Fruit fly (Drosophila melanogaster) whole organism, wandering third instar larva: ENCODE data around the gene CG14221.

Source experiments
- CrebA ChIP-seq: fragments of 200-800 bp; sonication (Bioruptor generic); optimal IDR thresholded peaks from 2 replicates; lab custom pipeline; 2016; ENCODE audit warnings: missing biosample characterization, mild to moderate bottlenecking, missing genetic modification characterization, borderline replicate concordance
- Dfd ChIP-seq: fragments of >200 bp; optimal IDR thresholded peaks from 2 replicates; lab custom pipeline; 2017; ENCODE audit warnings: missing biosample characterization, missing genetic modification characterization
- Hnf4 ChIP-seq: fragments of 200-800 bp; sonication (Bioruptor generic); optimal IDR thresholded peaks from 2 replicates; lab custom pipeline; 2016; ENCODE audit warnings: missing biosample characterization, mild to moderate bottlenecking, missing genetic modification characterization
- Hr83 ChIP-seq: fragments of 200-300 bp; sonication (Bioruptor generic); optimal IDR thresholded peaks from 2 replicates; lab custom pipeline; 2016; ENCODE audit warnings: missing biosample characterization, mild to moderate bottlenecking, missing genetic modification characterization, moderate library complexity; ENCODE audit not compliant: poor library complexity, severe bottlenecking
- Jra ChIP-seq: sonication (Bioruptor generic); optimal IDR thresholded peaks from 2 replicates; lab custom pipeline; 2016; ENCODE audit warnings: missing biosample characterization, missing genetic modification characterization
- Myc ChIP-seq: fragments of >200 bp; optimal IDR thresholded peaks from 2 replicates; lab custom pipeline; 2017
- Vsx2 ChIP-seq: fragments of 200-300, 225-300 bp; sonication (Bioruptor generic); optimal IDR thresholded peaks from 2 replicates; lab custom pipeline; 2018; ENCODE audit warnings: missing biosample characterization, missing genetic modification characterization; ENCODE audit not compliant: partially characterized antibody
- br ChIP-seq: fragments of 200-800 bp; sonication (Bioruptor generic); optimal IDR thresholded peaks from 2 replicates; lab custom pipeline; 2016; ENCODE audit warnings: missing biosample characterization, missing genetic modification characterization
- dl ChIP-seq, 2 experiments: fragments of 175-275, 200-275 bp in 1 of 2; fragments of 200-275 bp in 1 of 2; sonication (Bioruptor generic); optimal IDR thresholded peaks; lab custom pipeline; 2018; ENCODE audit warnings: mild to moderate bottlenecking in 2 of 2, missing biosample characterization in 2 of 2, missing genetic modification characterization in 2 of 2, moderate library complexity in 2 of 2; ENCODE audit not compliant: partially characterized antibody in 2 of 2, insufficient read depth in 1 of 2
- dmrt93B ChIP-seq: fragments of 200-800 bp; sonication (Bioruptor generic); optimal IDR thresholded peaks from 2 replicates; lab custom pipeline; 2018; ENCODE audit warnings: missing biosample characterization, mild to moderate bottlenecking, missing genetic modification characterization
- dsf ChIP-seq: sonication (Bioruptor generic); optimal IDR thresholded peaks from 2 replicates; lab custom pipeline; 2016; ENCODE audit warnings: missing biosample characterization, missing genetic modification characterization, borderline replicate concordance
- foxo ChIP-seq, 2 experiments: fragments of 200-800 bp; sonication (Bioruptor generic); optimal IDR thresholded peaks; 2 replicates in 1 of 2; 3 replicates in 1 of 2; lab custom pipeline; 2016 to 2017; ENCODE audit warnings: missing biosample characterization in 2 of 2, missing genetic modification characterization in 2 of 2
- h ChIP-seq: fragments of 200-800 bp; sonication (Bioruptor generic); optimal IDR thresholded peaks from 3 replicates; lab custom pipeline; 2016; ENCODE audit warnings: missing biosample characterization, mild to moderate bottlenecking, missing genetic modification characterization
- jim ChIP-seq: fragments of 175-275, 200-325 bp; sonication (Bioruptor generic); optimal IDR thresholded peaks from 2 replicates; lab custom pipeline; 2016; ENCODE audit warnings: missing biosample characterization, mild to moderate bottlenecking, missing genetic modification characterization
- lola ChIP-seq: fragments of >200 bp; optimal IDR thresholded peaks from 2 replicates; lab custom pipeline; 2017; ENCODE audit warnings: missing biosample characterization, missing genetic modification characterization
- pan ChIP-seq: fragments of >200 bp; optimal IDR thresholded peaks from 2 replicates; lab custom pipeline; 2017
- rgr ChIP-seq: fragments of 200-800 bp; sonication (Bioruptor generic); optimal IDR thresholded peaks from 3 replicates; lab custom pipeline; 2016; ENCODE audit warnings: missing biosample characterization, mild to moderate bottlenecking, missing genetic modification characterization
- usp ChIP-seq: fragments of >200 bp; optimal IDR thresholded peaks from 2 replicates; lab custom pipeline; 2017; ENCODE audit warnings: missing biosample characterization, missing genetic modification characterization

The CG14221 gene

dm6 chrX:19573687-19574086 lies 47.4 kb downstream of the CG14221 start:
- TF ChIP-seq jim (GFP tag; lab: Kevin White, UChicago), result no peak
- no peak for TF ChIP-seq Dfd (GFP tag; lab: Kevin White, UChicago)
- no peak for TF ChIP-seq CrebA (GFP tag; lab: Kevin White, UChicago)
- TF ChIP-seq dmrt93B, result no peak
- TF ChIP-seq Vsx2 (GFP tag; lab: Kevin White, UChicago), result no peak
- TF ChIP-seq Jra (GFP tag; lab: Kevin White, UChicago), result no peak
- TF ChIP-seq h (GFP tag; lab: Kevin White, UChicago), result no peak
- TF ChIP-seq Myc, result no peak
- TF ChIP-seq foxo (GFP tag; optimal IDR thresholded peaks at IDR 0.05; lab: Kevin White, UChicago), result no peak
- TF ChIP-seq Hr83, result no peak
- TF ChIP-seq br (GFP tag; lab: Kevin White, UChicago), result no peak
- TF ChIP-seq dsf, result no peak
- no peak for TF ChIP-seq usp
- no peak for TF ChIP-seq dl (GFP tag; optimal IDR thresholded peaks at IDR 0.05; lab: Kevin White, UChicago; ENCODE audit: insufficient read depth in 1 of 2, partially characterized antibody in 2 of 2)
- TF ChIP-seq lola, result no peak
- TF ChIP-seq Hnf4 (GFP tag; lab: Kevin White, UChicago), result no peak
- no peak for TF ChIP-seq rgr (GFP tag; lab: Kevin White, UChicago)
- TF ChIP-seq pan, result no peak
